Worm (Caenorhabditis elegans) whole organism, L4 larva: ENCODE data around the gene F52G3.1.
A peak's percentile ranks its signal among the peaks of the same experiment; 100 is the strongest.

Experiments used
- F10B5.3 ChIP-seq: sonication (generic microtip); optimal IDR thresholded peaks from 2 replicates; lab custom pipeline; 2016; ENCODE audit warnings: mild to moderate bottlenecking, missing genetic modification characterization, missing compliant biosample characterization
- F37D6.2 ChIP-seq: sonication (generic microtip); optimal IDR thresholded peaks from 2 replicates; lab custom pipeline; 2016; ENCODE audit warnings: mild to moderate bottlenecking, missing genetic modification characterization, missing compliant biosample characterization
- aha-1 ChIP-seq: fragments of 150-350 bp; peaks from one replicate; lab custom pipeline; 2014; ENCODE audit warnings: missing biosample characterization, missing genetic modification characterization
- ceh-28 ChIP-seq: fragments of 150-350 bp; optimal IDR thresholded peaks from 2 replicates; lab custom pipeline; 2014; ENCODE audit warnings: missing biosample characterization, missing genetic modification reagents, missing genetic modification characterization
- ceh-44 ChIP-seq: fragments of 200-800 bp; sonication (Bioruptor generic); IDR thresholded peaks from 2 replicates; pipeline ENCODE4 v1.3.6; 2022; ENCODE audit warnings: missing genetic modification reagents, missing genetic modification characterization, missing compliant biosample characterization
- ceh-82 ChIP-seq: sonication (generic microtip); optimal IDR thresholded peaks from 2 replicates; lab custom pipeline; 2017; ENCODE audit warnings: missing biosample characterization, missing genetic modification characterization
- cey-2 ChIP-seq: sonication (generic microtip); optimal IDR thresholded peaks from 3 replicates; lab custom pipeline; 2017; ENCODE audit warnings: missing genetic modification characterization, mild to moderate bottlenecking, missing compliant biosample characterization, antibody characterized with exemption, borderline replicate concordance; ENCODE audit not compliant: insufficient read depth
- ctbp-1 ChIP-seq: fragments of 200-800 bp; sonication (Bioruptor generic); IDR thresholded peaks from 2 replicates; pipeline ENCODE4 v1.3.6; 2022; ENCODE audit warnings: missing genetic modification reagents, missing genetic modification characterization, missing compliant biosample characterization
- daf-16 ChIP-seq, 3 experiments: sonication (generic microtip); optimal IDR thresholded peaks; 2 replicates each; lab custom pipeline; 2016 to 2017; ENCODE audit warnings: missing genetic modification characterization in 3 of 3, missing genetic modification reagents in 3 of 3, mild to moderate bottlenecking in 2 of 3, missing compliant biosample characterization in 2 of 3, missing biosample characterization in 1 of 3, moderate library complexity in 1 of 3
- daf-8 ChIP-seq: fragments of 200-800 bp; sonication (Bioruptor generic); IDR thresholded peaks from 2 replicates; pipeline ENCODE4 v1.3.6; 2022; ENCODE audit warnings: missing genetic modification characterization, missing compliant biosample characterization
- duxl-1 ChIP-seq: sonication (generic microtip); optimal IDR thresholded peaks from 2 replicates; lab custom pipeline; 2016; ENCODE audit warnings: mild to moderate bottlenecking, missing genetic modification characterization, moderate library complexity, missing compliant biosample characterization; ENCODE audit not compliant: poor library complexity
- egl-43 ChIP-seq: fragments of 200-800 bp; sonication (Bioruptor generic); IDR thresholded peaks from 2 replicates; pipeline ENCODE4 v1.3.6; 2022; ENCODE audit warnings: missing genetic modification reagents, missing genetic modification characterization, missing compliant biosample characterization
- lin-1 ChIP-seq: fragments of 200-800 bp; sonication (Bioruptor generic); IDR thresholded peaks from 2 replicates; pipeline ENCODE4 v1.3.6; 2022; ENCODE audit warnings: missing genetic modification reagents, missing genetic modification characterization, missing compliant biosample characterization
- lir-3 ChIP-seq: sonication (generic microtip); optimal IDR thresholded peaks from 2 replicates; lab custom pipeline; 2016; ENCODE audit warnings: mild to moderate bottlenecking, missing genetic modification characterization, missing compliant biosample characterization
- lsy-2 ChIP-seq, 2 experiments: fragments of 150-350 bp in 1 of 2; sonication (generic microtip) in 1 of 2; optimal IDR thresholded peaks; 2 replicates each; lab custom pipeline; 2014 to 2017; ENCODE audit warnings: missing biosample characterization in 2 of 2, missing genetic modification characterization in 2 of 2
- mdl-1 ChIP-seq, 2 experiments: fragments of 150-350 bp in 1 of 2; sonication (generic microtip) in 1 of 2; optimal IDR thresholded peaks; 2 replicates each; lab custom pipeline; 2014 to 2017; ENCODE audit warnings: missing biosample characterization in 2 of 2, missing genetic modification characterization in 2 of 2
- nhr-10 ChIP-seq: fragments of 150-350 bp; optimal IDR thresholded peaks from 2 replicates; lab custom pipeline; 2014; ENCODE audit warnings: missing biosample characterization, missing genetic modification characterization
- nhr-102 ChIP-seq: sonication (generic microtip); optimal IDR thresholded peaks from 2 replicates; lab custom pipeline; 2016; ENCODE audit warnings: mild to moderate bottlenecking, missing genetic modification characterization, moderate library complexity, missing compliant biosample characterization
- nhr-41 ChIP-seq: fragments of 200-800 bp; sonication (Bioruptor generic); IDR thresholded peaks from 2 replicates; pipeline ENCODE4 v1.3.6; 2022; ENCODE audit warnings: missing genetic modification reagents, missing genetic modification characterization, missing compliant biosample characterization
- nhr-42 ChIP-seq: fragments of 200-800 bp; sonication (Bioruptor generic); IDR thresholded peaks from 2 replicates; pipeline ENCODE4 v1.3.6; 2022; ENCODE audit warnings: missing genetic modification characterization, missing compliant biosample characterization
- nhr-48 ChIP-seq: sonication (generic microtip); optimal IDR thresholded peaks from 2 replicates; lab custom pipeline; 2016; ENCODE audit warnings: mild to moderate bottlenecking, missing genetic modification characterization, missing compliant biosample characterization
- nhr-77 ChIP-seq: fragments of 150-350 bp; optimal IDR thresholded peaks from 2 replicates; lab custom pipeline; 2014; ENCODE audit warnings: missing biosample characterization, missing genetic modification characterization
- pqm-1 ChIP-seq: sonication (generic microtip); optimal IDR thresholded peaks from 2 replicates; lab custom pipeline; 2017; ENCODE audit warnings: missing biosample characterization, missing genetic modification characterization
- set-16 ChIP-seq: fragments of 200-800 bp; sonication (Bioruptor generic); IDR thresholded peaks from 2 replicates; pipeline ENCODE4 v1.3.6; 2022; ENCODE audit warnings: missing genetic modification reagents, missing genetic modification characterization, missing compliant biosample characterization
- unc-62 ChIP-seq, 3 experiments: fragments of 150-350 bp in 1 of 3; sonication (generic microtip); optimal IDR thresholded peaks in 2 of 3; peaks in 1 of 3; 1 replicate in 1 of 3; 2 replicates in 2 of 3; lab custom pipeline; 2014 to 2017; ENCODE audit warnings: missing biosample characterization in 3 of 3, missing genetic modification characterization in 3 of 3, missing genetic modification reagents in 3 of 3, missing genotype in 1 of 3
- vab-7 ChIP-seq: fragments of 200-800 bp; sonication (Bioruptor generic); IDR thresholded peaks from 2 replicates; pipeline ENCODE4 v1.3.6; 2022; ENCODE audit warnings: missing genetic modification reagents, missing genetic modification characterization, missing compliant biosample characterization
- zfp-2 ChIP-seq: sonication (generic microtip); optimal IDR thresholded peaks from 2 replicates; lab custom pipeline; 2016; ENCODE audit warnings: mild to moderate bottlenecking, missing genetic modification characterization, missing compliant biosample characterization
- zfp-3 ChIP-seq: fragments of 200-800 bp; sonication (Bioruptor generic); conservative IDR thresholded peaks from 2 replicates; pipeline ENCODE4 v1.3.6; 2022; ENCODE audit warnings: missing genetic modification reagents, missing genetic modification characterization, missing compliant biosample characterization
- ztf-11 ChIP-seq: fragments of 150-350 bp; optimal IDR thresholded peaks from 2 replicates; lab custom pipeline; 2014; ENCODE audit warnings: missing biosample characterization, missing genetic modification characterization

The F52G3.1 gene

ce11 chrX:16961387-16961786 lies 2.3 kb upstream of the F52G3.1 start (continued):
- TF ChIP-seq zfp-2, result no peak
- TF ChIP-seq ztf-11 (tag; lab: Kevin White, UChicago), result no peak
- peak; percentile 44 to 89 for TF ChIP-seq mdl-1 (tag; optimal IDR thresholded peaks at IDR 0.05; lab: Kevin White, UChicago)

- TF ChIP-seq daf-8 (GFP tag; lab: Robert Waterston, UW) (no peak), ctbp-1 (GFP tag; lab: Robert Waterston, UW) (0 out of 2 replicates have a peak, but pooled peaks have one; percentile 25), ceh-44 (GFP tag; lab: Robert Waterston, UW) (no peak), aha-1 (tag; lab: Kevin White, UChicago) (no peak)
- TF ChIP-seq, all 104 proteins: peak for 1
Observed at ce11 chrX:16962640-16963039, 1.0 kb upstream of the F52G3.1 start.

ce11 chrX:16965888-16966287 lies 2.2 kb downstream of the F52G3.1 start:
- peak; percentile 68; the same call in 1 of the 2 replicates for TF ChIP-seq egl-43
- no peak for TF ChIP-seq F37D6.2
- TF ChIP-seq set-16, result peak; percentile 83

- TF ChIP-seq nhr-48 (tag; lab: Kevin White, UChicago), result no peak
- TF ChIP-seq set-16, result peak; percentile 67
Observed at ce11 chrX:16967813-16968212, 4.1 kb downstream of the F52G3.1 start.

- TF ChIP-seq daf-16 (GFP tag; optimal IDR thresholded peaks at IDR 0.05; lab: Kevin White, UChicago) (no peak), daf-16 (tag; optimal IDR thresholded peaks at IDR 0.05; lab: Kevin White, UChicago) (no peak), vab-7 (GFP tag; lab: Robert Waterston, UW) (no peak), ceh-28 (tag; lab: Kevin White, UChicago) (no peak), nhr-42 (GFP tag; lab: Robert Waterston, UW) (no peak), cey-2 (tag; lab: Kevin White, UChicago) (no peak), F10B5.3 (no peak), lin-1 (no peak), nhr-10 (no peak), nhr-41 (GFP tag; lab: Robert Waterston, UW) (no peak), nhr-102 (no peak), pqm-1 (tag; lab: Kevin White, UChicago) (no peak), ceh-82 (no peak), duxl-1 (tag; lab: Kevin White, UChicago) (no peak), lir-3 (tag; lab: Kevin White, UChicago) (no peak), ceh-44 (GFP tag; lab: Robert Waterston, UW) (no peak), zfp-3 (no peak), nhr-77 (tag; lab: Kevin White, UChicago) (no peak)
- TF ChIP-seq, all 104 proteins: peak for 0
Observed at ce11 chrX:16976043-16976442, 12.4 kb downstream of the F52G3.1 start, which contains the start of gene F52G3.5. TSS of gene F52G3.5 (minus strand) at chrX:16976143.

ce11 chrX:16978308-16978707 lies 14.6 kb downstream of the F52G3.1 start, which contains the start of gene mbl-1:
TSS of gene mbl-1 (plus strand) at chrX:16978608.
- TF ChIP-seq lsy-2 (tag; optimal IDR thresholded peaks at IDR 0.05; lab: Kevin White, UChicago), result no peak
- peak in 1 of 2 experiments; percentile 85 for TF ChIP-seq unc-62 (GFP tag; optimal IDR thresholded peaks at IDR 0.05 in 1 of 2; lab: Kevin White, UChicago)
- TF ChIP-seq unc-62 (tag; optimal IDR thresholded peaks at IDR 0.05; lab: Kevin White, UChicago), result no peak

- TF ChIP-seq unc-62 (GFP tag; optimal IDR thresholded peaks at IDR 0.05 in 1 of 2; lab: Kevin White, UChicago) (peak in 1 of 2 experiments; percentile 48), unc-62 (tag; optimal IDR thresholded peaks at IDR 0.05; lab: Kevin White, UChicago) (no peak), mdl-1 (tag; optimal IDR thresholded peaks at IDR 0.05; lab: Kevin White, UChicago) (no peak), duxl-1 (tag; lab: Kevin White, UChicago) (no peak)
Observed at ce11 chrX:16988367-16988766, 24.7 kb downstream of the F52G3.1 start.
